Fruit fly (Drosophila melanogaster) whole organism, wandering third instar larva: ENCODE data around the gene CG14205.

Source experiments
- Abd-B ChIP-seq: fragments of >200 bp; optimal IDR thresholded peaks from 2 replicates; lab custom pipeline; 2017; ENCODE audit warnings: missing biosample characterization, missing genetic modification characterization
- CrebA ChIP-seq: fragments of 200-800 bp; sonication (Bioruptor generic); optimal IDR thresholded peaks from 2 replicates; lab custom pipeline; 2016; ENCODE audit warnings: missing biosample characterization, mild to moderate bottlenecking, missing genetic modification characterization, borderline replicate concordance
- Dif ChIP-seq: fragments of 200-275, 200-300 bp; sonication (Bioruptor generic); optimal IDR thresholded peaks from 2 replicates; lab custom pipeline; 2018; ENCODE audit warnings: missing biosample characterization, missing genetic modification characterization; ENCODE audit not compliant: partially characterized antibody
- GATAd ChIP-seq: sonication (Bioruptor generic); optimal IDR thresholded peaks from 2 replicates; lab custom pipeline; 2016; ENCODE audit warnings: missing biosample characterization, missing genetic modification characterization
- HLH106 ChIP-seq: fragments of 200-800 bp; optimal IDR thresholded peaks from 3 replicates; lab custom pipeline; 2019; ENCODE audit warnings: missing biosample characterization, mild to moderate bottlenecking, missing genetic modification characterization, moderate library complexity
- Hnf4 ChIP-seq: fragments of 200-800 bp; sonication (Bioruptor generic); optimal IDR thresholded peaks from 2 replicates; lab custom pipeline; 2016; ENCODE audit warnings: missing biosample characterization, mild to moderate bottlenecking, missing genetic modification characterization
- Hr78 ChIP-seq: fragments of >200 bp; optimal IDR thresholded peaks from 2 replicates; lab custom pipeline; 2017; ENCODE audit warnings: missing biosample characterization, missing genetic modification characterization
- Hr83 ChIP-seq: fragments of 200-300 bp; sonication (Bioruptor generic); optimal IDR thresholded peaks from 2 replicates; lab custom pipeline; 2016; ENCODE audit warnings: missing biosample characterization, mild to moderate bottlenecking, missing genetic modification characterization, moderate library complexity; ENCODE audit not compliant: poor library complexity, severe bottlenecking
- Jra ChIP-seq: sonication (Bioruptor generic); optimal IDR thresholded peaks from 2 replicates; lab custom pipeline; 2016; ENCODE audit warnings: missing biosample characterization, missing genetic modification characterization
- Mio ChIP-seq: sonication (Bioruptor generic); optimal IDR thresholded peaks from 2 replicates; lab custom pipeline; 2016; ENCODE audit warnings: missing biosample characterization, missing genetic modification characterization
- Myc ChIP-seq: fragments of >200 bp; optimal IDR thresholded peaks from 2 replicates; lab custom pipeline; 2017
- N ChIP-seq: fragments of >200 bp; optimal IDR thresholded peaks from 2 replicates; lab custom pipeline; 2018; ENCODE audit warnings: missing biosample characterization, missing external identifiers, missing genetic modification characterization
- OdsH ChIP-seq: fragments of 200-800 bp; sonication (Bioruptor generic); optimal IDR thresholded peaks from 2 replicates; lab custom pipeline; 2016; ENCODE audit warnings: missing biosample characterization, mild to moderate bottlenecking, missing genetic modification characterization
- Rel ChIP-seq, 2 experiments: fragments of 200-800 bp; sonication (Bioruptor generic) in 1 of 2; optimal IDR thresholded peaks; 2 replicates in 1 of 2; 3 replicates in 1 of 2; lab custom pipeline; 2016 to 2019; ENCODE audit warnings: mild to moderate bottlenecking in 2 of 2, missing biosample characterization in 2 of 2, missing genetic modification characterization in 2 of 2, moderate library complexity in 1 of 2
- Sp1 ChIP-seq: fragments of 200-800 bp; sonication (Bioruptor generic); optimal IDR thresholded peaks from 3 replicates; lab custom pipeline; 2019; ENCODE audit warnings: missing biosample characterization, mild to moderate bottlenecking, missing genetic modification characterization, moderate library complexity
- Vsx2 ChIP-seq: fragments of 200-300, 225-300 bp; sonication (Bioruptor generic); optimal IDR thresholded peaks from 2 replicates; lab custom pipeline; 2018; ENCODE audit warnings: missing biosample characterization, missing genetic modification characterization; ENCODE audit not compliant: partially characterized antibody
- br ChIP-seq: fragments of 200-800 bp; sonication (Bioruptor generic); optimal IDR thresholded peaks from 2 replicates; lab custom pipeline; 2016; ENCODE audit warnings: missing biosample characterization, missing genetic modification characterization
- dl ChIP-seq, 2 experiments: fragments of 175-275, 200-275 bp in 1 of 2; fragments of 200-275 bp in 1 of 2; sonication (Bioruptor generic); optimal IDR thresholded peaks; lab custom pipeline; 2018; ENCODE audit warnings: mild to moderate bottlenecking in 2 of 2, missing biosample characterization in 2 of 2, missing genetic modification characterization in 2 of 2, moderate library complexity in 2 of 2; ENCODE audit not compliant: partially characterized antibody in 2 of 2, insufficient read depth in 1 of 2
- foxo ChIP-seq, 2 experiments: fragments of 200-800 bp; sonication (Bioruptor generic); optimal IDR thresholded peaks; 2 replicates in 1 of 2; 3 replicates in 1 of 2; lab custom pipeline; 2016 to 2017; ENCODE audit warnings: missing biosample characterization in 2 of 2, missing genetic modification characterization in 2 of 2
- fru ChIP-seq: fragments of 200-800 bp; sonication (Bioruptor generic); optimal IDR thresholded peaks from 3 replicates; lab custom pipeline; 2016; ENCODE audit warnings: missing biosample characterization, mild to moderate bottlenecking, missing genetic modification characterization
- h ChIP-seq: fragments of 200-800 bp; sonication (Bioruptor generic); optimal IDR thresholded peaks from 3 replicates; lab custom pipeline; 2016; ENCODE audit warnings: missing biosample characterization, mild to moderate bottlenecking, missing genetic modification characterization
- jim ChIP-seq: fragments of 175-275, 200-325 bp; sonication (Bioruptor generic); optimal IDR thresholded peaks from 2 replicates; lab custom pipeline; 2016; ENCODE audit warnings: missing biosample characterization, mild to moderate bottlenecking, missing genetic modification characterization
- psq ChIP-seq: fragments of 200-800 bp; sonication (Bioruptor generic); optimal IDR thresholded peaks from 3 replicates; lab custom pipeline; 2017; ENCODE audit warnings: missing biosample characterization, mild to moderate bottlenecking, missing genetic modification characterization, moderate library complexity
- rgr ChIP-seq: fragments of 200-800 bp; sonication (Bioruptor generic); optimal IDR thresholded peaks from 3 replicates; lab custom pipeline; 2016; ENCODE audit warnings: missing biosample characterization, mild to moderate bottlenecking, missing genetic modification characterization
- sage ChIP-seq: fragments of 200-800 bp; sonication (Bioruptor generic); optimal IDR thresholded peaks from 2 replicates; lab custom pipeline; 2016; ENCODE audit warnings: missing biosample characterization, mild to moderate bottlenecking, missing genetic modification characterization
- sv ChIP-seq: fragments of 200-800 bp; sonication (Bioruptor generic); optimal IDR thresholded peaks from 3 replicates; lab custom pipeline; 2016; ENCODE audit warnings: missing biosample characterization, missing genetic modification characterization
- tai ChIP-seq: sonication (Bioruptor generic); optimal IDR thresholded peaks from 2 replicates; lab custom pipeline; 2016; ENCODE audit warnings: missing biosample characterization, missing genetic modification characterization
- usp ChIP-seq: fragments of >200 bp; optimal IDR thresholded peaks from 2 replicates; lab custom pipeline; 2017; ENCODE audit warnings: missing biosample characterization, missing genetic modification characterization
- woc ChIP-seq: sonication (Bioruptor generic); optimal IDR thresholded peaks from 2 replicates; lab custom pipeline; 2016; ENCODE audit warnings: missing biosample characterization, mild to moderate bottlenecking, missing genetic modification characterization

Gene CG14205

DNA sequence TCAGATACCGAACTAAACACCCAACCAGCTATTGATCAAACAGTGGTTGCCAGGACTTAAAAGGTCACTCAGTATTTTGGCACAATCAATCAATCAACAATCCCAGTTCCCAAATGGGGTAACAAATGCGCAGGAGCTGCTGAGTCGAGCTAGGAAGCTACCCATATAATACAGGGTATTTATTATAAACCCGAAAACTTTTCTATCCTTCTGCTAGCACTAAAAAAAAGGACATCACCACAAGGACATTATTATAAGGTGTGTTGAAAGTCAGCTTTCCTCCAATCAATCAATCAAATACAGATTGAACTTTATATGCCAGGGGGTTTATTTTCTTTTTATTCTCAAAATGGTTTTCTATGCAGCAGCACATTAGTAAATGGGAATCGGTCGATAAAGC is 28.7 kb downstream of the CG14205 start, which contains the start of gene CG14221:
Gene CG14221, minus strand, starts transcription at position 101 of the 400 bp plus-strand sequence.
- no peak for TF ChIP-seq h
- no peak for TF ChIP-seq Dif (GFP tag; lab: Kevin White, UChicago)

DNA sequence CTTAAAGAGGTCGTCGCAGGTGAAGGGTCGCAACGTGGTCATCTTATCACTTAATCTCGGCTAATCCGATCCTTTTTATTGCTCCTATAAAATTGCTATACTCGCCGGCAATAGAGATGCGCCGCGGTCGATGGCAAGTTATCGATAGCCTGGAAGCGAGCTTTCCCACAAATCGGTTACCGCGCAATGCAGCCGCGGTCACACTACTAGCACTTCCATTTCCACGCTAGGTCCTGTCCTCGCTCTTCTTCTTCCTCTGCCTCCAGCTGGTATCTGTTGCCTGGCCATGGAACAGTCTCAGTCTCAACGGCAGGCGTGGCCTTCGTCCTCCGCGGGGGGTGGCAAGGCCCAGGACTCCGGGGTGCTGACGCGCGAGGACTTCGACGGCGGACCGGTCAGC is 30.5 kb downstream of the CG14205 start, which contains the start of the genes Naa20A and MKP-4:
Gene Naa20A, minus strand, starts transcription at position 151 of the 400 bp plus-strand sequence.
Gene MKP-4, plus strand, starts transcription at position 191 of the 400 bp plus-strand sequence.
- TF ChIP-seq sage (GFP tag; lab: Kevin White, UChicago) (no peak), h (no peak), Hr83 (GFP tag; lab: Kevin White, UChicago) (no peak), Rel (GFP tag; optimal IDR thresholded peaks at IDR 0.05; lab: Kevin White, UChicago) (no peak), Rel (tag; optimal IDR thresholded peaks at IDR 0.05; lab: Kevin White, UChicago) (no peak), Mio (no peak), OdsH (no peak), GATAd (GFP tag; lab: Kevin White, UChicago) (no peak), Myc (lab: Kevin White, UChicago) (no peak), rgr (GFP tag; lab: Kevin White, UChicago) (no peak), jim (no peak), dl (GFP tag; optimal IDR thresholded peaks at IDR 0.05; lab: Kevin White, UChicago; ENCODE audit: insufficient read depth in 1 of 2, partially characterized antibody in 2 of 2) (no peak), Vsx2 (GFP tag; lab: Kevin White, UChicago) (no peak), psq (GFP tag; lab: Kevin White, UChicago) (no peak)

DNA sequence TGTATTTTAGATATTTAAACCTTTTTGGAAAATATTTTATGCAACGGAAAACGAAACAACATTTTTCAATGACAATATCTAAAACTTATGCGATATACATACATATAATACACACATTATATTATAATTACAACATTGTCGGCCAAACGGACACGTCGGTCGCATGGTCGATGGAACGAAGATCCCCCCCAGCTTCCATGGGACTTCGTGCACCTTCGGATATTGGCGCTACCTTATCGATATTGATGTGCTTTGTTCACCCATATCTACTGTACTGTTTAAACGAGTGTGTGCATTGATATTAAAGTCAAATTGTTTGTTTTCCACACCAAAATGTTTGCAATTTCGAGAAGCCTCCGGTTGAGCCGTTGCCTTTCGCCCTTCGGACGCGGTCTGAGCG is 33.0 kb downstream of the CG14205 start, which contains the start of gene CG14212:
Gene CG14212, plus strand, starts transcription at position 301 of the 400 bp plus-strand sequence.
- TF ChIP-seq HLH106 (tag; lab: Kevin White, UChicago) (no peak), N (GFP tag; lab: Kevin White, UChicago) (no peak), foxo (GFP tag; optimal IDR thresholded peaks at IDR 0.05; lab: Kevin White, UChicago) (no peak), Hr83 (GFP tag; lab: Kevin White, UChicago) (no peak), jim (no peak), Hr78 (GFP tag; lab: Kevin White, UChicago) (no peak), br (GFP tag; lab: Kevin White, UChicago) (no peak), OdsH (no peak), Hnf4 (GFP tag; lab: Kevin White, UChicago) (no peak), Abd-B (GFP tag; lab: Kevin White, UChicago) (no peak), Mio (no peak), tai (GFP tag; lab: Kevin White, UChicago) (no peak), Jra (GFP tag; lab: Kevin White, UChicago) (no peak), woc (no peak), CrebA (GFP tag; lab: Kevin White, UChicago) (no peak), h (no peak), Sp1 (no peak), sv (no peak), Rel (GFP tag; optimal IDR thresholded peaks at IDR 0.05; lab: Kevin White, UChicago) (no peak), Rel (tag; optimal IDR thresholded peaks at IDR 0.05; lab: Kevin White, UChicago) (no peak), sage (GFP tag; lab: Kevin White, UChicago) (no peak)
- TF ChIP-seq, all 38 proteins: peak for 0

- TF ChIP-seq usp (GFP tag; lab: Kevin White, UChicago) (no peak), Dif (GFP tag; lab: Kevin White, UChicago) (peak; percentile 91), psq (GFP tag; lab: Kevin White, UChicago) (peak; percentile 33), dl (GFP tag; optimal IDR thresholded peaks at IDR 0.05; lab: Kevin White, UChicago; ENCODE audit: insufficient read depth in 1 of 2, partially characterized antibody in 2 of 2) (peak in 1 of 2 experiments; percentile 76), Vsx2 (GFP tag; lab: Kevin White, UChicago) (no peak), Sp1 (peak; percentile 4), fru (GFP tag; lab: Kevin White, UChicago) (peak; percentile 42), N (GFP tag; lab: Kevin White, UChicago) (peak; percentile 83), CrebA (GFP tag; lab: Kevin White, UChicago) (no peak), Hr78 (GFP tag; lab: Kevin White, UChicago) (no peak)
- TF ChIP-seq, all 38 proteins: peak for 6
These were observed 39.0 kb downstream of the CG14205 start for dm6 chrX:19631365-19631832.
